ENCODE assay signal across 3 worm cellular contexts in genomic region chrX:1487096-1487495, ce11.
A peak's percentile ranks its signal among the peaks of the same experiment; 100 is the strongest.
TF ChIP-seq lines count a peak whose summit lies in the region.

No protein-coding gene starts in this region.

TF ChIP-seq in whole organism, L2 larva, 48 proteins besides CTCF, POLR2A, EP300 and RAD21:
- TF ChIP-seq lin-13 (GFP tag; optimal IDR thresholded peaks at IDR 0.05; lab: Kevin White, UChicago) (no peak), ztf-1 (GFP tag; conservative IDR thresholded peaks at IDR 0.05; lab: Robert Waterston, UW) (0 out of 2 replicates have a peak, but pooled peaks have one; percentile 47)

TF ChIP-seq in whole organism, L4 larva, 104 proteins besides CTCF, POLR2A, EP300 and RAD21:
- TF ChIP-seq set-16 (GFP tag; IDR thresholded peaks at IDR 0.05; lab: Robert Waterston, UW), result peak; percentile 53; the same call in 1 of the 2 replicates
- TF ChIP-seq Y75B8A.6 (GFP tag; IDR thresholded peaks at IDR 0.05; lab: Robert Waterston, UW), result 0 out of 2 replicates have a peak, but pooled peaks have one; percentile 59
- TF ChIP-seq D1046.2 (GFP tag; IDR thresholded peaks at IDR 0.05; lab: Robert Waterston, UW), result 0 out of 2 replicates have a peak, but pooled peaks have one; percentile 20
- 0 out of 2 replicates have a peak, but pooled peaks have one; percentile 12 for TF ChIP-seq Y48G9A.11 (GFP tag; IDR thresholded peaks at IDR 0.05; lab: Robert Waterston, UW)
- TF ChIP-seq lir-3 (tag; optimal IDR thresholded peaks at IDR 0.05; lab: Kevin White, UChicago), result no peak
- TF ChIP-seq ceh-32 (tag; optimal IDR thresholded peaks at IDR 0.05; lab: Kevin White, UChicago; ENCODE audit: poor library complexity), result no peak
- TF ChIP-seq lsy-2 (tag; optimal IDR thresholded peaks at IDR 0.05; lab: Kevin White, UChicago), result no peak
- no peak for TF ChIP-seq nhr-10 (tag; optimal IDR thresholded peaks at IDR 0.05; lab: Kevin White, UChicago)
- TF ChIP-seq mdt-29 (GFP tag; IDR thresholded peaks at IDR 0.05; lab: Robert Waterston, UW), result 0 out of 2 replicates have a peak, but pooled peaks have one; percentile 15
- TF ChIP-seq zfp-3 (GFP tag; conservative IDR thresholded peaks at IDR 0.05; lab: Robert Waterston, UW), result no peak
- 0 out of 2 replicates have a peak, but pooled peaks have one; percentile 16 for TF ChIP-seq egl-43 (GFP tag; IDR thresholded peaks at IDR 0.05; lab: Robert Waterston, UW)
- TF ChIP-seq arid-1 (GFP tag; conservative IDR thresholded peaks at IDR 0.05; lab: Robert Waterston, UW), result no peak
- TF ChIP-seq F10B5.3 (tag; optimal IDR thresholded peaks at IDR 0.05; lab: Kevin White, UChicago), result no peak
TF ChIP-seq in whole organism, L4 larva: peak in this region for 6.

TF ChIP-seq in whole organism, young adult, 124 proteins besides CTCF, POLR2A, EP300 and RAD21:
- TF ChIP-seq ztf-3 (GFP tag; optimal IDR thresholded peaks at IDR 0.05; lab: Kevin White, UChicago) (no peak), bed-2 (GFP tag; IDR thresholded peaks at IDR 0.05; lab: Robert Waterston, UW) (no peak), snpc-1.1 (tag; optimal IDR thresholded peaks at IDR 0.05; lab: Kevin White, UChicago; ENCODE audit: insufficient read depth) (no peak), madf-6 (GFP tag; IDR thresholded peaks at IDR 0.05; lab: Robert Waterston, UW) (0 out of 2 replicates have a peak, but pooled peaks have one; percentile 28), egrh-3 (GFP tag; IDR thresholded peaks at IDR 0.05; lab: Robert Waterston, UW) (no peak), F55B11.4 (tag; optimal IDR thresholded peaks at IDR 0.05; lab: Kevin White, UChicago; ENCODE audit: borderline replicate concordance, insufficient read depth) (no peak), tbx-9 (tag; optimal IDR thresholded peaks at IDR 0.05; lab: Kevin White, UChicago; ENCODE audit: borderline replicate concordance) (no peak), gei-17 (GFP tag; optimal IDR thresholded peaks at IDR 0.05; lab: Kevin White, UChicago) (no peak), cebp-1 (GFP tag; IDR thresholded peaks at IDR 0.05; lab: Robert Waterston, UW) (no peak), cebp-1 (tag; optimal IDR thresholded peaks at IDR 0.05; lab: Kevin White, UChicago) (no peak), hrde-1 (tag; optimal IDR thresholded peaks at IDR 0.05; lab: Kevin White, UChicago; ENCODE audit: borderline replicate concordance) (no peak), dox-1 (GFP tag; IDR thresholded peaks at IDR 0.05; lab: Robert Waterston, UW) (peak; percentile 13; the same call in 1 of the 2 replicates), mes-4 (tag; optimal IDR thresholded peaks at IDR 0.05; lab: Kevin White, UChicago) (no peak), ceh-91 (GFP tag; IDR thresholded peaks at IDR 0.05; lab: Robert Waterston, UW) (no peak), ets-4 (GFP tag; optimal IDR thresholded peaks at IDR 0.05; lab: Kevin White, UChicago) (no peak), F22D6.2 (tag; optimal IDR thresholded peaks at IDR 0.05; lab: Kevin White, UChicago) (no peak), attf-5 (GFP tag; optimal IDR thresholded peaks at IDR 0.05; lab: Kevin White, UChicago) (no peak), B0019.2 (GFP tag; conservative IDR thresholded peaks at IDR 0.05; lab: Robert Waterston, UW) (no peak), atf-7 (tag; optimal IDR thresholded peaks at IDR 0.05; lab: Kevin White, UChicago) (no peak), die-1 (tag; optimal IDR thresholded peaks at IDR 0.05; lab: Kevin White, UChicago) (no peak), nfya-1 (tag; optimal IDR thresholded peaks at IDR 0.05; lab: Kevin White, UChicago; ENCODE audit: borderline replicate concordance, insufficient read depth) (no peak), sdz-38 (tag; optimal IDR thresholded peaks at IDR 0.05; lab: Kevin White, UChicago) (no peak), ceh-27 (GFP tag; optimal IDR thresholded peaks at IDR 0.05; lab: Kevin White, UChicago) (no peak), ztf-22 (GFP tag; optimal IDR thresholded peaks at IDR 0.05; lab: Kevin White, UChicago) (no peak), aptf-3 (GFP tag; IDR thresholded peaks at IDR 0.05; lab: Robert Waterston, UW) (0 out of 2 replicates have a peak, but pooled peaks have one; percentile 18), ztf-26 (tag; optimal IDR thresholded peaks at IDR 0.05; lab: Kevin White, UChicago) (no peak), mel-28 (tag; optimal IDR thresholded peaks at IDR 0.05; lab: Kevin White, UChicago; ENCODE audit: borderline replicate concordance) (no peak), chd-7 (tag; optimal IDR thresholded peaks at IDR 0.05; lab: Kevin White, UChicago) (peak; percentile 23), lsy-27 (tag; optimal IDR thresholded peaks at IDR 0.05; lab: Kevin White, UChicago; ENCODE audit: borderline replicate concordance, insufficient read depth) (no peak), sptf-2 (GFP tag; optimal IDR thresholded peaks at IDR 0.05; lab: Kevin White, UChicago) (no peak), lin-35 (GFP tag; optimal IDR thresholded peaks at IDR 0.05; lab: Kevin White, UChicago) (no peak), F49E8.2 (tag; optimal IDR thresholded peaks at IDR 0.05; lab: Kevin White, UChicago; ENCODE audit: insufficient read depth) (no peak), K12H6.12 (tag; optimal IDR thresholded peaks at IDR 0.05; lab: Kevin White, UChicago) (no peak), F57A8.1 (GFP tag; optimal IDR thresholded peaks at IDR 0.05; lab: Kevin White, UChicago) (no peak), C06A6.2 (GFP tag; conservative IDR thresholded peaks at IDR 0.05; lab: Robert Waterston, UW) (0 out of 2 replicates have a peak, but pooled peaks have one; percentile 17), nhr-27 (tag; optimal IDR thresholded peaks at IDR 0.05; lab: Kevin White, UChicago) (no peak), zim-3 (tag; optimal IDR thresholded peaks at IDR 0.05; lab: Kevin White, UChicago) (peak; percentile 72), pbrm-1 (GFP tag; IDR thresholded peaks at IDR 0.05; lab: Robert Waterston, UW) (no peak), F23B12.7 (tag; optimal IDR thresholded peaks at IDR 0.05; lab: Kevin White, UChicago; ENCODE audit: insufficient read depth) (no peak), snpc-4 (GFP tag; optimal IDR thresholded peaks at IDR 0.05; lab: Kevin White, UChicago) (no peak), snpc-4 (tag; optimal IDR thresholded peaks at IDR 0.05; lab: Kevin White, UChicago) (no peak), attf-3 (GFP tag; conservative IDR thresholded peaks at IDR 0.05; lab: Robert Waterston, UW) (no peak), ceh-58 (GFP tag; IDR thresholded peaks at IDR 0.05; lab: Robert Waterston, UW) (no peak), efl-1 (GFP tag; optimal IDR thresholded peaks at IDR 0.05; lab: Kevin White, UChicago) (no peak), unc-62 (GFP tag; optimal IDR thresholded peaks at IDR 0.05; lab: Kevin White, UChicago) (no peak), lsl-1 (GFP tag; optimal IDR thresholded peaks at IDR 0.05; lab: Kevin White, UChicago) (no peak), zfh-2 (GFP tag; conservative IDR thresholded peaks at IDR 0.05; lab: Robert Waterston, UW) (peak; percentile 60), nhr-80 (tag; optimal IDR thresholded peaks at IDR 0.05; lab: Kevin White, UChicago) (no peak), dpff-1 (tag; optimal IDR thresholded peaks at IDR 0.05; lab: Kevin White, UChicago) (peak; percentile 35), F10E7.11 (tag; optimal IDR thresholded peaks at IDR 0.05; lab: Kevin White, UChicago) (no peak), hmg-1.2 (GFP tag; IDR thresholded peaks at IDR 0.05; lab: Robert Waterston, UW) (no peak), somi-1 (GFP tag; optimal IDR thresholded peaks at IDR 0.05; lab: Kevin White, UChicago) (no peak), F52B5.7 (tag; optimal IDR thresholded peaks at IDR 0.05; lab: Kevin White, UChicago) (peak; percentile 34)
